Fruit fly (Drosophila melanogaster) whole organism, embryonic: Measurements from ENCODE around the gene tth.

Source experiments
- ATbp ChIP-seq: fragments of 200-800 bp; sonication (Bioruptor generic); optimal IDR thresholded peaks from 2 replicates; lab custom pipeline; 2017; ENCODE audit warnings: missing biosample characterization, mild to moderate bottlenecking, missing genetic modification characterization, missing genetic modification reagents
- Atf6 ChIP-seq: fragments of 200-800 bp; sonication (Bioruptor generic); IDR thresholded peaks from 2 replicates; pipeline ENCODE4 v1.3.6; 2022; ENCODE audit warnings: missing biosample characterization, missing genetic modification characterization
- Blimp-1 ChIP-seq: fragments of 200-800 bp; sonication (Bioruptor generic); optimal IDR thresholded peaks from 3 replicates; lab custom pipeline; 2018; ENCODE audit warnings: missing biosample characterization, missing genetic modification characterization, mild to moderate bottlenecking, moderate library complexity, missing genetic modification reagents
- CG10462 ChIP-seq: fragments of 200-800 bp; sonication (Bioruptor generic); optimal IDR thresholded peaks from 2 replicates; lab custom pipeline; 2016; ENCODE audit warnings: missing biosample characterization, missing genetic modification characterization
- CG10979 ChIP-seq: fragments of 200-800 bp; sonication (Bioruptor generic); optimal IDR thresholded peaks from 2 replicates; lab custom pipeline; 2018; ENCODE audit warnings: missing biosample characterization, mild to moderate bottlenecking, missing genetic modification characterization, moderate library complexity
- CG11247 ChIP-seq: fragments of 200-800 bp; sonication (Bioruptor generic); IDR thresholded peaks from 2 replicates; pipeline ENCODE4 v1.3.6; 2022; ENCODE audit warnings: missing biosample characterization, missing genetic modification characterization
- CG11398 ChIP-seq: fragments of 200-800 bp; sonication (Bioruptor generic); optimal IDR thresholded peaks from 2 replicates; lab custom pipeline; 2016; ENCODE audit warnings: missing biosample characterization, missing genetic modification characterization
- CG11456 ChIP-seq: fragments of 200-800 bp; sonication (Bioruptor generic); IDR thresholded peaks from 3 replicates; pipeline ENCODE4 v1.3.6; 2022; ENCODE audit warnings: missing biosample characterization, missing genetic modification characterization
- CG12071 ChIP-seq: fragments of 200-800 bp; sonication (Bioruptor generic); optimal IDR thresholded peaks from 3 replicates; lab custom pipeline; 2018; ENCODE audit warnings: missing biosample characterization, mild to moderate bottlenecking, missing genetic modification characterization
- CG1233 ChIP-seq: fragments of 200-800 bp; sonication (Bioruptor generic); optimal IDR thresholded peaks from 4 replicates; lab custom pipeline; 2018; ENCODE audit warnings: missing biosample characterization, mild to moderate bottlenecking, missing genetic modification characterization
- CG12942 ChIP-seq: fragments of 200-800 bp; sonication (Bioruptor generic); optimal IDR thresholded peaks from 3 replicates; lab custom pipeline; 2016; ENCODE audit warnings: missing biosample characterization, missing genetic modification characterization
- CG14710 ChIP-seq: fragments of 200-800 bp; sonication (Bioruptor generic); optimal IDR thresholded peaks from 3 replicates; lab custom pipeline; 2019; ENCODE audit warnings: missing biosample characterization, mild to moderate bottlenecking, missing genetic modification characterization, moderate library complexity
- CG16815 ChIP-seq: fragments of 200-800 bp; sonication (Bioruptor generic); optimal IDR thresholded peaks from 3 replicates; lab custom pipeline; 2017; ENCODE audit warnings: missing biosample characterization, mild to moderate bottlenecking, missing genetic modification characterization
- CG18764 ChIP-seq: fragments of 200-800 bp; sonication (Bioruptor generic); optimal IDR thresholded peaks from 3 replicates; lab custom pipeline; 2016; ENCODE audit warnings: missing biosample characterization, missing genetic modification characterization
- CG30020 ChIP-seq: fragments of 200-800 bp; optimal IDR thresholded peaks from 2 replicates; lab custom pipeline; 2019; ENCODE audit warnings: missing biosample characterization, mild to moderate bottlenecking, missing genetic modification characterization, moderate library complexity
- CG32532 ChIP-seq: fragments of 200-800 bp; sonication (Bioruptor generic); IDR thresholded peaks from 2 replicates; pipeline ENCODE4 v1.3.6; 2022; ENCODE audit warnings: missing biosample characterization, missing genetic modification characterization
- CG33557 ChIP-seq: fragments of 200-800 bp; sonication (Bioruptor generic); optimal IDR thresholded peaks from 2 replicates; lab custom pipeline; 2019; ENCODE audit warnings: missing biosample characterization, mild to moderate bottlenecking, missing genetic modification characterization, moderate library complexity
- CG4730 ChIP-seq: fragments of 200-800 bp; sonication (Bioruptor generic); IDR thresholded peaks from 2 replicates; pipeline ENCODE4 v1.3.6; 2022; ENCODE audit warnings: missing biosample characterization, missing genetic modification characterization
- CG4820 ChIP-seq: fragments of 200-800 bp; sonication (Bioruptor generic); optimal IDR thresholded peaks from 3 replicates; lab custom pipeline; 2016; ENCODE audit warnings: missing biosample characterization, missing genetic modification characterization
- CG5180 ChIP-seq: fragments of 200-800 bp; sonication (Bioruptor generic); optimal IDR thresholded peaks from 3 replicates; lab custom pipeline; 2017; ENCODE audit warnings: missing biosample characterization, missing genetic modification characterization, mild to moderate bottlenecking, moderate library complexity, missing genetic modification reagents
- CG6765 ChIP-seq: fragments of 200-800 bp; sonication (Bioruptor generic); optimal IDR thresholded peaks from 3 replicates; lab custom pipeline; 2017; ENCODE audit warnings: missing biosample characterization, mild to moderate bottlenecking, missing genetic modification characterization
- CG6791 ChIP-seq: fragments of 200-800 bp; sonication (Bioruptor generic); IDR thresholded peaks from 3 replicates; pipeline ENCODE4 v1.3.6; 2022; ENCODE audit warnings: missing biosample characterization, missing genetic modification characterization; ENCODE audit not compliant: partially characterized antibody
- CG7963 ChIP-seq: fragments of 200-800 bp; sonication (Bioruptor generic); IDR thresholded peaks from 3 replicates; pipeline ENCODE4 v1.3.6; 2022; ENCODE audit warnings: missing biosample characterization, missing genetic modification characterization; ENCODE audit not compliant: partially characterized antibody
- CG8388 ChIP-seq: fragments of 200-800 bp; sonication (Bioruptor generic); optimal IDR thresholded peaks from 2 replicates; lab custom pipeline; 2019; ENCODE audit warnings: missing biosample characterization, mild to moderate bottlenecking, missing genetic modification characterization, moderate library complexity
- CG9437 ChIP-seq: fragments of 200-800 bp; sonication (Bioruptor generic); optimal IDR thresholded peaks from 2 replicates; lab custom pipeline; 2018; ENCODE audit warnings: missing biosample characterization, mild to moderate bottlenecking, missing genetic modification characterization
- Dbx ChIP-seq: fragments of 200-800 bp; sonication (Bioruptor generic); IDR thresholded peaks from 3 replicates; pipeline ENCODE4 v1.3.6; 2022; ENCODE audit warnings: missing biosample characterization, missing genetic modification characterization
- Doc3 ChIP-seq: fragments of 200-800 bp; sonication (Bioruptor generic); IDR thresholded peaks from 3 replicates; pipeline ENCODE4 v1.3.6; 2022; ENCODE audit warnings: missing biosample characterization, missing genetic modification characterization; ENCODE audit not compliant: partially characterized antibody
- Hey ChIP-seq: fragments of 200-800 bp; sonication (Bioruptor generic); optimal IDR thresholded peaks from 3 replicates; lab custom pipeline; 2018; ENCODE audit warnings: missing biosample characterization, mild to moderate bottlenecking, missing genetic modification characterization
- Nf-YB ChIP-seq: fragments of 200-800 bp; sonication (Bioruptor generic); optimal IDR thresholded peaks from 3 replicates; lab custom pipeline; 2019; ENCODE audit warnings: missing biosample characterization, mild to moderate bottlenecking, missing genetic modification characterization, moderate library complexity
- NfI ChIP-seq: fragments of 200-800 bp; sonication (Bioruptor generic); optimal IDR thresholded peaks from 3 replicates; lab custom pipeline; 2018; ENCODE audit warnings: missing biosample characterization, mild to moderate bottlenecking, missing genetic modification characterization, moderate library complexity
- Oli ChIP-seq: fragments of 200-800 bp; sonication (Bioruptor generic); optimal IDR thresholded peaks from 2 replicates; lab custom pipeline; 2018; ENCODE audit warnings: missing biosample characterization, mild to moderate bottlenecking, missing genetic modification characterization, moderate library complexity
- Rfx ChIP-seq: fragments of 200-800 bp; sonication (Bioruptor generic); IDR thresholded peaks from 2 replicates; pipeline ENCODE4 v1.3.6; 2022; ENCODE audit warnings: missing biosample characterization, missing genetic modification characterization
- Taf1 ChIP-seq: fragments of 200-800 bp; sonication (Bioruptor generic); IDR thresholded peaks from 2 replicates; pipeline ENCODE4 v1.3.6; 2022; ENCODE audit warnings: missing biosample characterization, missing genetic modification characterization
- ac ChIP-seq: fragments of 200-800 bp; sonication (Bioruptor generic); optimal IDR thresholded peaks from 3 replicates; lab custom pipeline; 2017; ENCODE audit warnings: missing biosample characterization, mild to moderate bottlenecking, missing genetic modification characterization
- disco-r ChIP-seq: fragments of 200-800 bp; sonication (Bioruptor generic); optimal IDR thresholded peaks from 2 replicates; lab custom pipeline; 2016; ENCODE audit warnings: missing biosample characterization, missing genetic modification characterization
- eyg ChIP-seq: fragments of 200-800 bp; sonication (Bioruptor generic); optimal IDR thresholded peaks from 3 replicates; lab custom pipeline; 2016; ENCODE audit warnings: missing biosample characterization, missing genetic modification characterization
- gcm2 ChIP-seq: fragments of 200-800 bp; sonication (Bioruptor generic); optimal IDR thresholded peaks from 2 replicates; lab custom pipeline; 2016; ENCODE audit warnings: missing biosample characterization, missing genetic modification characterization
- gem ChIP-seq: fragments of 200-800 bp; sonication (Bioruptor generic); optimal IDR thresholded peaks from 2 replicates; lab custom pipeline; 2019; ENCODE audit warnings: missing biosample characterization, mild to moderate bottlenecking, missing genetic modification characterization, moderate library complexity
- insv ChIP-seq, 2 experiments: fragments of 200-800 bp; sonication (Bioruptor generic); optimal IDR thresholded peaks; 3 replicates each; lab custom pipeline; 2016 to 2018; ENCODE audit warnings: missing biosample characterization in 2 of 2, missing genetic modification characterization in 2 of 2
- nau ChIP-seq: fragments of 200-800 bp; sonication (Bioruptor generic); optimal IDR thresholded peaks from 3 replicates; lab custom pipeline; 2017; ENCODE audit warnings: missing biosample characterization, mild to moderate bottlenecking, missing genetic modification characterization, missing genetic modification reagents
- nerfin-1 ChIP-seq: fragments of 200-800 bp; sonication (Bioruptor generic); optimal IDR thresholded peaks from 3 replicates; lab custom pipeline; 2019; ENCODE audit warnings: missing biosample characterization, mild to moderate bottlenecking, missing genetic modification characterization, moderate library complexity
- pzg ChIP-seq: fragments of 200-800 bp; sonication (Bioruptor generic); optimal IDR thresholded peaks from 3 replicates; lab custom pipeline; 2018; ENCODE audit warnings: missing biosample characterization, mild to moderate bottlenecking, missing genetic modification characterization, moderate library complexity
- slp2 ChIP-seq: fragments of 200-800 bp; sonication (Bioruptor generic); optimal IDR thresholded peaks from 2 replicates; lab custom pipeline; 2016; ENCODE audit warnings: missing biosample characterization, missing genetic modification characterization
- tin ChIP-seq: fragments of 200-800 bp; sonication (Bioruptor generic); optimal IDR thresholded peaks from 3 replicates; lab custom pipeline; 2016; ENCODE audit warnings: missing biosample characterization, missing genetic modification characterization
- tll ChIP-seq, 2 experiments: fragments of 200-800 bp in 1 of 2; fragments of >200 bp in 1 of 2; sonication (Bioruptor generic) in 1 of 2; optimal IDR thresholded peaks; 2 replicates each; lab custom pipeline; 2017 to 2019; ENCODE audit warnings: missing biosample characterization in 2 of 2, missing genetic modification characterization in 2 of 2, mild to moderate bottlenecking in 1 of 2, moderate library complexity in 1 of 2
- tx ChIP-seq: fragments of 200-800 bp; sonication (Bioruptor generic); optimal IDR thresholded peaks from 2 replicates; lab custom pipeline; 2016; ENCODE audit warnings: missing biosample characterization, missing genetic modification characterization
- zen ChIP-seq: fragments of 200-800 bp; sonication (Bioruptor generic); optimal IDR thresholded peaks from 3 replicates; lab custom pipeline; 2018; ENCODE audit warnings: missing biosample characterization, mild to moderate bottlenecking, missing genetic modification characterization, moderate library complexity

tth gene

dm6 chrX:13563483-13564443 lies 52.6 kb downstream of the tth start, which contains the start of the genes CG46311 and Tpst (continued):
- TF ChIP-seq ATbp (GFP tag; lab: Kevin White, UChicago) (peak; percentile 6), CG16815 (peak; percentile 35), eyg (GFP tag; lab: Kevin White, UChicago) (no peak), CG18764 (GFP tag; lab: Kevin White, UChicago) (peak; percentile 49), CG9437 (GFP tag; lab: Kevin White, UChicago) (no peak), Dbx (peak; percentile 60; the same call in 2 of the 3 replicates), CG7963 (GFP tag; lab: Robert Waterston, UW) (no peak), CG8388 (no peak), CG12942 (peak; percentile 57), tll (GFP tag; optimal IDR thresholded peaks at IDR 0.05; lab: Kevin White, UChicago) (no peak), nerfin-1 (tag; lab: Kevin White, UChicago) (no peak), ac (GFP tag; lab: Kevin White, UChicago) (no peak), CG5180 (GFP tag; lab: Kevin White, UChicago) (no peak), CG6791 (GFP tag; lab: Robert Waterston, UW) (0 out of 3 replicates have a peak, but pooled peaks have one; percentile 62), zen (tag; lab: Kevin White, UChicago) (peak; percentile 26), CG4820 (GFP tag; lab: Kevin White, UChicago) (peak; percentile 50), disco-r (GFP tag; lab: Kevin White, UChicago) (no peak), Doc3 (GFP tag; lab: Robert Waterston, UW) (no peak), insv (GFP tag; optimal IDR thresholded peaks at IDR 0.05; lab: Kevin White, UChicago) (peak in 1 of 2 experiments; percentile 20), tin (GFP tag; lab: Kevin White, UChicago) (peak; percentile 76), Rfx (GFP tag; lab: Robert Waterston, UW) (peak; percentile 88), nau (GFP tag; lab: Kevin White, UChicago) (no peak), CG10979 (tag; lab: Kevin White, UChicago) (peak; percentile 100), Taf1 (GFP tag; lab: Robert Waterston, UW) (0 out of 2 replicates have a peak, but pooled peaks have one; percentile 19), Hey (tag; lab: Kevin White, UChicago) (no peak), NfI (GFP tag; lab: Kevin White, UChicago) (peak; percentile 59), CG4730 (GFP tag; lab: Robert Waterston, UW) (peak; percentile 46; the same call in 1 of the 2 replicates), CG10462 (GFP tag; lab: Kevin White, UChicago) (no peak), Nf-YB (GFP tag; lab: Kevin White, UChicago) (peak; percentile 60), pzg (peak; percentile 98), CG32532 (peak; percentile 86), Blimp-1 (GFP tag; lab: Kevin White, UChicago) (peak; percentile 34), gcm2 (GFP tag; lab: Kevin White, UChicago) (no peak), gem (tag; lab: Kevin White, UChicago) (peak; percentile 50), CG1233 (GFP tag; lab: Kevin White, UChicago) (peak; percentile 38), CG11398 (peak; percentile 19), CG6765 (GFP tag; lab: Kevin White, UChicago) (no peak), CG33557 (GFP tag; lab: Kevin White, UChicago) (peak; percentile 4), Oli (no peak), CG11456 (GFP tag; lab: Robert Waterston, UW) (peak; percentile 93), CG11247 (GFP tag; lab: Robert Waterston, UW) (peak; percentile 84), Atf6 (no peak), tx (GFP tag; lab: Kevin White, UChicago) (no peak), CG30020 (tag; lab: Kevin White, UChicago) (no peak), CG14710 (tag; lab: Kevin White, UChicago) (peak; percentile 48), slp2 (GFP tag; lab: Kevin White, UChicago) (peak; percentile 43), CG12071 (GFP tag; lab: Kevin White, UChicago) (peak; percentile 2)
